Fruit fly (Drosophila melanogaster): ENCODE data around the gene tmod.

DNA sequence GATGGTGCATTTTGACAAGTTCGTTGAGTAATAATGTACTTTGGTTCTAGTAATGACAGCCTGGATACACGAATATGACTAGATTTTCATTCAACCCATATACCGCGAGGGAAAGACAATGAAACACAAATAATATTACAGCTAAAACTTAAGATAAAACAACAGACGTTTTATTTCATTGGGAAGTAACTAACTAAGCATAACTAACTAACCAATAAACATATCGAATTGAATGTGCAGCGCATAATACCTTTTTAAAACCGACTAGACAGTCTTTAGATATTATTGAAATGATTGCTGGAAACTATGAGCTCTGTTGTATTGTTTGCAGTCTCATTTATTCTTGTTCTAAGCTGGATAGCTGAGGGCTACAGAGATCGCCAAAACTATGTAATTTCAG is 73.5 kb downstream of the tmod start, which contains the start of gene CG31016:
- no peak for TF ChIP-seq Dll (optimal IDR thresholded peaks at IDR 0.05)
- TF ChIP-seq psq (optimal IDR thresholded peaks at IDR 0.05): no peak
